Worm (Caenorhabditis elegans) whole organism, L1 larva: ENCODE measurements around the gene srbc-21.

Experiments used
- ces-1 ChIP-seq: fragments of 150-350 bp; optimal IDR thresholded peaks from 2 replicates; lab custom pipeline; 2014; ENCODE audit warnings: missing biosample characterization, missing genetic modification reagents, missing genetic modification characterization
- elt-3 ChIP-seq, 6 experiments: fragments of 150-350 bp in 1 of 6; sonication (generic microtip); optimal IDR thresholded peaks; 2 replicates each; lab custom pipeline; 2017 to 2018; ENCODE audit warnings: missing biosample characterization in 6 of 6, missing genetic modification characterization in 6 of 6, inconsistent platforms in 1 of 6
- lin-13 ChIP-seq: fragments of 150-350 bp; optimal IDR thresholded peaks from 2 replicates; lab custom pipeline; 2014; ENCODE audit warnings: missing biosample characterization, missing genetic modification reagents, missing genetic modification characterization
- lin-35 ChIP-seq, 2 experiments: fragments of 150-350 bp; optimal IDR thresholded peaks; 2 replicates each; lab custom pipeline; 2014; ENCODE audit warnings: missing biosample characterization in 2 of 2, missing genetic modification characterization in 2 of 2, missing genetic modification reagents in 2 of 2
- unc-130 ChIP-seq: fragments of 150-350 bp; optimal IDR thresholded peaks from 2 replicates; lab custom pipeline; 2017; ENCODE audit warnings: missing biosample characterization, missing genetic modification characterization, inconsistent platforms
- zag-1 ChIP-seq: fragments of 150-350 bp; optimal IDR thresholded peaks from 2 replicates; lab custom pipeline; 2014; ENCODE audit warnings: missing biosample characterization, missing genetic modification characterization

- TF ChIP-seq ces-1 (no peak), unc-130 (tag; lab: Kevin White, UChicago) (no peak), elt-3 (tag; optimal IDR thresholded peaks at IDR 0.05; lab: Kevin White, UChicago) (no peak), zag-1 (tag; lab: Kevin White, UChicago) (no peak), lin-35 (GFP tag; optimal IDR thresholded peaks at IDR 0.05; lab: Kevin White, UChicago) (no peak), lin-13 (GFP tag; lab: Kevin White, UChicago) (no peak)
Measured at ce11 chrV:2166679-2167078, 11.3 kb downstream of the srbc-21 start, which contains the start of gene srbc-19.
